Worm (Caenorhabditis elegans): ENCODE data around the gene taf-6.1.

ce11 chrII:1157135-1157534 lies 29.4 kb downstream of the taf-6.1 start:
- TF ChIP-seq F37B4.10 (GFP tag; IDR thresholded peaks at IDR 0.05) (no peak), madf-6 (GFP tag; IDR thresholded peaks at IDR 0.05) (no peak), unc-62 (GFP tag; optimal IDR thresholded peaks at IDR 0.05) (no peak), rpc-1 (optimal IDR thresholded peaks at IDR 0.05) (no peak), rpc-1 (tag; optimal IDR thresholded peaks at IDR 0.05) (no peak), mcd-1 (GFP tag; IDR thresholded peaks at IDR 0.05) (no peak), mes-4 (tag; optimal IDR thresholded peaks at IDR 0.05) (no peak), snpc-3.4 (tag; optimal IDR thresholded peaks at IDR 0.05) (no peak), ztf-22 (GFP tag; optimal IDR thresholded peaks at IDR 0.05) (no peak), B0261.1 (tag; optimal IDR thresholded peaks at IDR 0.05) (no peak), B0035.1 (tag; optimal IDR thresholded peaks at IDR 0.05) (no peak), efl-1 (GFP tag; optimal IDR thresholded peaks at IDR 0.05) (no peak), snpc-4 (GFP tag; optimal IDR thresholded peaks at IDR 0.05) (no peak), snpc-4 (tag; optimal IDR thresholded peaks at IDR 0.05) (no peak)
